Fruit fly (Drosophila melanogaster) whole organism, embryonic: ENCODE results near the gene Cyp4g15.
A peak's percentile ranks its signal among the peaks of the same experiment; 100 is the strongest.

ENCODE experiments used
- Awh ChIP-seq: fragments of 200-800 bp; sonication (Bioruptor generic); IDR thresholded peaks from 2 replicates; pipeline ENCODE4, ENCODE4 v1.3.6; 2022; ENCODE audit warnings: missing biosample characterization, missing genetic modification characterization
- Bgb ChIP-seq: fragments of 200-800 bp; sonication (Bioruptor generic); IDR thresholded peaks from 2 replicates; pipeline ENCODE4 v1.3.6; 2022; ENCODE audit warnings: missing biosample characterization, missing genetic modification characterization; ENCODE audit not compliant: partially characterized antibody
- CG10366 ChIP-seq: fragments of 200-800 bp; sonication (Bioruptor generic); IDR thresholded peaks from 2 replicates; pipeline ENCODE4 v1.3.6; 2022; ENCODE audit warnings: missing biosample characterization, missing genetic modification characterization
- CG10431 ChIP-seq: fragments of 200-800 bp; sonication (Bioruptor generic); optimal IDR thresholded peaks from 3 replicates; lab custom pipeline; 2018; ENCODE audit warnings: missing biosample characterization, mild to moderate bottlenecking, missing genetic modification characterization
- CG11247 ChIP-seq: fragments of 200-800 bp; sonication (Bioruptor generic); IDR thresholded peaks from 2 replicates; pipeline ENCODE4 v1.3.6; 2022; ENCODE audit warnings: missing biosample characterization, missing genetic modification characterization
- CG12659 ChIP-seq: fragments of 200-800 bp; sonication (Bioruptor generic); optimal IDR thresholded peaks from 3 replicates; lab custom pipeline; 2017; ENCODE audit warnings: mild to moderate bottlenecking, missing biosample characterization, missing genetic modification reagents, missing genetic modification characterization
- CG14050 ChIP-seq: fragments of 200-800 bp; sonication (Bioruptor generic); IDR thresholded peaks from 3 replicates; pipeline ENCODE4 v1.3.6; 2022; ENCODE audit warnings: missing biosample characterization, missing genetic modification characterization
- CG17802 ChIP-seq: fragments of 200-800 bp; sonication (Bioruptor generic); optimal IDR thresholded peaks from 2 replicates; lab custom pipeline; 2018; ENCODE audit warnings: missing biosample characterization, mild to moderate bottlenecking, missing genetic modification characterization, moderate library complexity
- CG1832 ChIP-seq: fragments of 200-800 bp; sonication (Bioruptor generic); optimal IDR thresholded peaks from 2 replicates; lab custom pipeline; 2017; ENCODE audit warnings: missing biosample characterization, mild to moderate bottlenecking, missing genetic modification characterization, inconsistent platforms
- CG18619 ChIP-seq: fragments of 200-800 bp; sonication (Bioruptor generic); optimal IDR thresholded peaks from 3 replicates; lab custom pipeline; 2017; ENCODE audit warnings: missing biosample characterization, mild to moderate bottlenecking, missing genetic modification characterization
- CG2202 ChIP-seq: fragments of 200-800 bp; sonication (Bioruptor generic); optimal IDR thresholded peaks from 2 replicates; lab custom pipeline; 2018; ENCODE audit warnings: missing biosample characterization, mild to moderate bottlenecking, missing genetic modification characterization
- CG2678 ChIP-seq: fragments of 200-800 bp; sonication (Bioruptor generic); optimal IDR thresholded peaks from 3 replicates; lab custom pipeline; 2019; ENCODE audit warnings: missing biosample characterization, mild to moderate bottlenecking, missing genetic modification characterization, moderate library complexity
- CG3838 ChIP-seq: fragments of 200-800 bp; sonication (Bioruptor generic); optimal IDR thresholded peaks from 3 replicates; lab custom pipeline; 2016; ENCODE audit warnings: missing biosample characterization, missing genetic modification characterization
- CG3995 ChIP-seq: fragments of 200-800 bp; sonication (Bioruptor generic); optimal IDR thresholded peaks from 3 replicates; lab custom pipeline; 2016; ENCODE audit warnings: missing biosample characterization, missing genetic modification characterization
- CG4424 ChIP-seq: fragments of 200-800 bp; sonication (Bioruptor generic); optimal IDR thresholded peaks from 3 replicates; lab custom pipeline; 2016; ENCODE audit warnings: missing biosample characterization, missing genetic modification characterization
- CG4617 ChIP-seq: fragments of 200-800 bp; sonication (Bioruptor generic); optimal IDR thresholded peaks from 3 replicates; lab custom pipeline; 2016; ENCODE audit warnings: missing biosample characterization, missing genetic modification characterization, borderline replicate concordance
- CG4820 ChIP-seq: fragments of 200-800 bp; sonication (Bioruptor generic); optimal IDR thresholded peaks from 3 replicates; lab custom pipeline; 2016; ENCODE audit warnings: missing biosample characterization, missing genetic modification characterization
- CG6175 ChIP-seq: fragments of 200-800 bp; sonication (Bioruptor generic); IDR thresholded peaks from 3 replicates; pipeline ENCODE4 v1.3.6; 2022; ENCODE audit warnings: missing biosample characterization, missing genetic modification characterization
- CG6689 ChIP-seq: fragments of 200-800 bp; sonication (Bioruptor generic); IDR thresholded peaks from 2 replicates; pipeline ENCODE4 v1.3.6; 2022; ENCODE audit warnings: missing biosample characterization, missing genetic modification characterization
- CG6854 ChIP-seq: fragments of 200-800 bp; sonication (Bioruptor generic); optimal IDR thresholded peaks from 3 replicates; lab custom pipeline; 2017; ENCODE audit warnings: missing biosample characterization, mild to moderate bottlenecking, missing genetic modification characterization
- CG8290 ChIP-seq, 3 experiments: fragments of 200-800 bp; sonication (Bioruptor generic); optimal IDR thresholded peaks; 2 replicates each; lab custom pipeline; 2016 to 2019; ENCODE audit warnings: missing biosample characterization in 3 of 3, missing genetic modification characterization in 3 of 3, mild to moderate bottlenecking in 2 of 3, moderate library complexity in 1 of 3
- CoRest ChIP-seq: fragments of 200-800 bp; sonication (Bioruptor generic); optimal IDR thresholded peaks from 3 replicates; lab custom pipeline; 2018; ENCODE audit warnings: missing biosample characterization, mild to moderate bottlenecking, missing genetic modification characterization, moderate library complexity
- D ChIP-seq, 2 experiments: fragments of 200-800 bp in 1 of 2; fragments of >200 bp in 1 of 2; sonication (Bioruptor generic) in 1 of 2; optimal IDR thresholded peaks; 2 replicates in 1 of 2; 3 replicates in 1 of 2; lab custom pipeline; 2017; ENCODE audit warnings: mild to moderate bottlenecking in 1 of 2, missing biosample characterization in 1 of 2, missing genetic modification characterization in 1 of 2, missing genetic modification reagents in 1 of 2
- D19B ChIP-seq: fragments of 200-800 bp; sonication (Bioruptor generic); optimal IDR thresholded peaks from 2 replicates; lab custom pipeline; 2017; ENCODE audit warnings: missing biosample characterization, mild to moderate bottlenecking, missing genetic modification characterization
- Dref ChIP-seq: fragments of 200-800 bp; sonication (Bioruptor generic); IDR thresholded peaks from 2 replicates; pipeline ENCODE4 v1.3.6; 2022; ENCODE audit warnings: missing biosample characterization, missing genetic modification characterization
- Fer2 ChIP-seq: fragments of 200-800 bp; sonication (Bioruptor generic); optimal IDR thresholded peaks from 2 replicates; lab custom pipeline; 2018; ENCODE audit warnings: missing biosample characterization, mild to moderate bottlenecking, missing genetic modification characterization, moderate library complexity
- HLH3B ChIP-seq: fragments of 200-800 bp; sonication (Bioruptor generic); IDR thresholded peaks from 2 replicates; pipeline ENCODE4 v1.3.6; 2022; ENCODE audit warnings: missing biosample characterization, missing genetic modification characterization
- Hr51 ChIP-seq, 2 experiments: fragments of 200-800 bp; sonication (Bioruptor generic); optimal IDR thresholded peaks; 2 replicates in 1 of 2; 3 replicates in 1 of 2; lab custom pipeline; 2016 to 2018; ENCODE audit warnings: missing biosample characterization in 2 of 2, missing genetic modification characterization in 2 of 2, mild to moderate bottlenecking in 1 of 2, moderate library complexity in 1 of 2
- Med ChIP-seq: fragments of 200-800 bp; sonication (Bioruptor generic); peaks from one replicate; lab custom pipeline; 2016; ENCODE audit warnings: missing biosample characterization, missing genetic modification characterization, mild to moderate bottlenecking, inconsistent platforms, moderate library complexity
- Nf-YA ChIP-seq: fragments of 200-800 bp; sonication (Bioruptor generic); IDR thresholded peaks from 2 replicates; pipeline ENCODE4 v1.3.6; 2022; ENCODE audit warnings: missing biosample characterization, missing genetic modification characterization
- Oaz ChIP-seq: fragments of 200-800 bp; sonication (Bioruptor generic); IDR thresholded peaks from 2 replicates; pipeline ENCODE4 v1.3.6; 2022; ENCODE audit warnings: missing biosample characterization, missing genetic modification characterization
- Spps ChIP-seq: fragments of 200-800 bp; sonication (Bioruptor generic); optimal IDR thresholded peaks from 2 replicates; lab custom pipeline; 2018; ENCODE audit warnings: missing biosample characterization, mild to moderate bottlenecking, missing genetic modification characterization
- crol ChIP-seq: fragments of 200-800 bp; sonication (Bioruptor generic); IDR thresholded peaks from 2 replicates; pipeline ENCODE4 v1.3.6; 2022; ENCODE audit warnings: missing biosample characterization, missing genetic modification characterization
- fd96Cb ChIP-seq: fragments of 200-800 bp; sonication (Bioruptor generic); optimal IDR thresholded peaks from 2 replicates; lab custom pipeline; 2018; ENCODE audit warnings: missing biosample characterization, mild to moderate bottlenecking, missing genetic modification characterization, moderate library complexity
- gce ChIP-seq: fragments of 200-800 bp; sonication (Bioruptor generic); IDR thresholded peaks from 3 replicates; pipeline ENCODE4 v1.3.6; 2022; ENCODE audit warnings: missing biosample characterization, missing genetic modification characterization
- grau ChIP-seq: fragments of 200-800 bp; optimal IDR thresholded peaks from 3 replicates; lab custom pipeline; 2019; ENCODE audit warnings: missing biosample characterization, mild to moderate bottlenecking, missing genetic modification characterization, moderate library complexity
- ham ChIP-seq: fragments of 200-800 bp; sonication (Bioruptor generic); IDR thresholded peaks from 2 replicates; pipeline ENCODE4 v1.3.6; 2022; ENCODE audit warnings: missing biosample characterization, missing genetic modification characterization
- hb ChIP-seq: fragments of 200-800 bp; sonication (Bioruptor generic); IDR thresholded peaks from 3 replicates; pipeline ENCODE4 v1.3.6; 2022; ENCODE audit warnings: missing biosample characterization, missing genetic modification characterization; ENCODE audit not compliant: partially characterized antibody
- inv ChIP-seq: fragments of 200-800 bp; sonication (Bioruptor generic); IDR thresholded peaks from 2 replicates; pipeline ENCODE4 v1.3.6; 2022; ENCODE audit warnings: missing biosample characterization, missing genetic modification characterization; ENCODE audit not compliant: partially characterized antibody
- luna ChIP-seq: fragments of 200-800 bp; sonication (Bioruptor generic); optimal IDR thresholded peaks from 2 replicates; lab custom pipeline; 2016; ENCODE audit warnings: missing biosample characterization, missing genetic modification characterization
- onecut ChIP-seq: fragments of 200-800 bp; sonication (Bioruptor generic); IDR thresholded peaks from 2 replicates; pipeline ENCODE4 v1.3.6; 2022; ENCODE audit warnings: missing biosample characterization, missing genetic modification characterization
- org-1 ChIP-seq: fragments of 200-800 bp; sonication (Bioruptor generic); optimal IDR thresholded peaks from 2 replicates; lab custom pipeline; 2017; ENCODE audit warnings: missing biosample characterization, missing genetic modification characterization
- pita ChIP-seq: fragments of 200-800 bp; sonication (Bioruptor generic); optimal IDR thresholded peaks from 2 replicates; lab custom pipeline; 2017; ENCODE audit warnings: missing biosample characterization, mild to moderate bottlenecking, missing genetic modification characterization
- rib ChIP-seq: fragments of 200-800 bp; sonication (Bioruptor generic); IDR thresholded peaks from 2 replicates; pipeline ENCODE4 v1.3.6; 2022; ENCODE audit warnings: missing biosample characterization, missing genetic modification characterization
- ro ChIP-seq: fragments of 200-800 bp; sonication (Bioruptor generic); IDR thresholded peaks from 2 replicates; pipeline ENCODE4 v1.3.6; 2022; ENCODE audit warnings: missing biosample characterization, missing genetic modification characterization
- tna ChIP-seq: fragments of 200-800 bp; sonication (Bioruptor generic); IDR thresholded peaks from 2 replicates; pipeline ENCODE4 v1.3.6; 2022; ENCODE audit warnings: missing biosample characterization, missing genetic modification characterization; ENCODE audit not compliant: partially characterized antibody
- wek ChIP-seq: fragments of 200-800 bp; sonication (Bioruptor generic); optimal IDR thresholded peaks from 3 replicates; lab custom pipeline; 2018; ENCODE audit warnings: missing biosample characterization, mild to moderate bottlenecking, missing genetic modification characterization, moderate library complexity
- zfh2 ChIP-seq: fragments of 200-800 bp; sonication (Bioruptor generic); optimal IDR thresholded peaks from 2 replicates; lab custom pipeline; 2016; ENCODE audit warnings: missing biosample characterization, missing genetic modification characterization

Gene Cyp4g15

DNA sequence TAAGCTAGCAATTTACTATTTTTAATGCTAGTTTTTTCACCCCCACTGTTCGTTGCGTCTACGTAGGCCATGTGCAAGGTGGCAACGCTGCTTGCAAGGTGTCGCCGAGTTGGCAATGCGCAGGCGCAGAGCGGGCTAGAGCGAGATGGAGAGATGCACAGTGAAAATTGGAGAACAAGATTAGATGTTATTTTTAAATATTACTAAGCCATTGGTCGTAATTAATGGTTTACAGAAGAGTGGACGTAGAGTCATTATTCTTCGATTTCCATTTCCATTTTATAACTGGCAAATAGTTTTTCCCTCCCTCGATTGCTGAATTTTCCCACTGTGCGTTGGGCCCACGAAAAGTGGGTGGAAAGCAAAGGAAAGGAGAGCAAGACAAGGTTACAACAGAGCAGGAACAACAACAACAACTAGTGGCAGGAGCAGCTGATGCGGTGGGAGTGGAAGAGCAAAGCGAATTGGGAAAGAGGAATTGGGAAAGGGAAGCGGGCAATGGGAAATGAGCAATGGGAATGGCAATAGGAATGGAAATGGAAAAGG is 23.9 kb upstream of the Cyp4g15 start (continued):
- no peak for TF ChIP-seq inv (GFP tag; lab: Robert Waterston, UW)
- peak; percentile 50; the same call in 1 of the 2 replicates for TF ChIP-seq ro (GFP tag; lab: Robert Waterston, UW)
- TF ChIP-seq CG14050 (GFP tag; lab: Robert Waterston, UW) = peak; percentile 82
- TF ChIP-seq Dref = no peak
- TF ChIP-seq grau (tag; lab: Kevin White, UChicago) = peak; percentile 78
- TF ChIP-seq Spps (tag; lab: Kevin White, UChicago) = no peak
- peak; percentile 39 for TF ChIP-seq D19B (GFP tag; lab: Kevin White, UChicago)
- TF ChIP-seq CG12659 (GFP tag; lab: Kevin White, UChicago) = peak; percentile 64
- TF ChIP-seq hb (GFP tag; lab: Robert Waterston, UW) = 0 out of 3 replicates have a peak, but pooled peaks have one; percentile 37
- peak; percentile 83 for TF ChIP-seq CG6689 (GFP tag; lab: Robert Waterston, UW)
- peak; percentile 96 for TF ChIP-seq Med (GFP tag; lab: Kevin White, UChicago)
- peak; percentile 58 for TF ChIP-seq CG18619 (GFP tag; lab: Kevin White, UChicago)
- TF ChIP-seq zfh2 (GFP tag; lab: Kevin White, UChicago) = peak; percentile 37
- TF ChIP-seq onecut = peak; percentile 71
- peak; percentile 61 for TF ChIP-seq wek (GFP tag; lab: Kevin White, UChicago)
- peak; percentile 52; the same call in 1 of the 2 replicates for TF ChIP-seq Bgb (GFP tag; lab: Robert Waterston, UW)
- TF ChIP-seq Fer2 (tag; lab: Kevin White, UChicago) = no peak
- peak; percentile 83 for TF ChIP-seq CG2678
- no peak for TF ChIP-seq tna (GFP tag; lab: Robert Waterston, UW)
- no peak for TF ChIP-seq D (optimal IDR thresholded peaks at IDR 0.05; lab: Kevin White, UChicago)
- peak; percentile 61 for TF ChIP-seq D (GFP tag; optimal IDR thresholded peaks at IDR 0.05; lab: Kevin White, UChicago)
- TF ChIP-seq CG6854 (GFP tag; lab: Kevin White, UChicago) = peak; percentile 37
- peak; percentile 40 for TF ChIP-seq CG17802 (tag; lab: Kevin White, UChicago)
- TF ChIP-seq CG6175 (GFP tag; lab: Robert Waterston, UW) = 0 out of 3 replicates have a peak, but pooled peaks have one; percentile 24
- TF ChIP-seq CG2202 = peak; percentile 63
- TF ChIP-seq rib (GFP tag; lab: Robert Waterston, UW) = peak; percentile 71
- TF ChIP-seq pita (GFP tag; lab: Kevin White, UChicago) = no peak
- TF ChIP-seq CG8290 (GFP tag; optimal IDR thresholded peaks at IDR 0.05; lab: Kevin White, UChicago) = peak; percentile 37
- peak in 1 of 2 experiments; percentile 90 for TF ChIP-seq CG8290 (tag; optimal IDR thresholded peaks at IDR 0.05; lab: Kevin White, UChicago)
- peak; percentile 57; the same call in 1 of the 2 replicates for TF ChIP-seq Oaz
- TF ChIP-seq fd96Cb (tag; lab: Kevin White, UChicago) = peak; percentile 67
- peak; percentile 83 for TF ChIP-seq HLH3B
- TF ChIP-seq CG4424 = peak; percentile 63
- TF ChIP-seq Awh = peak; percentile 86
- TF ChIP-seq CG4820 (GFP tag; lab: Kevin White, UChicago) = peak; percentile 47
- TF ChIP-seq luna (GFP tag; lab: Kevin White, UChicago) = peak; percentile 19
- TF ChIP-seq crol = no peak
- TF ChIP-seq CG3838 (GFP tag; lab: Kevin White, UChicago) = no peak
- no peak for TF ChIP-seq CG10431 (GFP tag; lab: Kevin White, UChicago)
- peak; percentile 45 to 78 for TF ChIP-seq Hr51 (GFP tag; optimal IDR thresholded peaks at IDR 0.05; lab: Kevin White, UChicago)
- TF ChIP-seq Nf-YA (GFP tag; lab: Robert Waterston, UW) = peak; percentile 52; the same call in 1 of the 2 replicates
- TF ChIP-seq CG3995 (GFP tag; lab: Kevin White, UChicago) = no peak
- peak; percentile 58 for TF ChIP-seq CG1832 (GFP tag; lab: Kevin White, UChicago)
- peak; percentile 62 for TF ChIP-seq CoRest (tag; lab: Kevin White, UChicago)
- peak; percentile 29 for TF ChIP-seq CG4617 (GFP tag; lab: Kevin White, UChicago)
- peak; percentile 86 for TF ChIP-seq CG10366 (GFP tag; lab: Robert Waterston, UW)
- peak; percentile 78 for TF ChIP-seq org-1 (GFP tag; lab: Kevin White, UChicago)
- peak; percentile 85 for TF ChIP-seq gce
- TF ChIP-seq ham (GFP tag; lab: Robert Waterston, UW) = no peak
- peak; percentile 70 for TF ChIP-seq CG11247
